Fruit fly (Drosophila melanogaster): ENCODE measurements around the gene Dhc62B.

The Dhc62B gene

dm6 chr3L:1745432-1745831 lies 26.1 kb downstream of the Dhc62B start:
- TF ChIP-seq pan (optimal IDR thresholded peaks at IDR 0.05) (no peak), Dll (optimal IDR thresholded peaks at IDR 0.05) (no peak), CG8478 (optimal IDR thresholded peaks at IDR 0.05) (no peak), psq (optimal IDR thresholded peaks at IDR 0.05) (no peak), usp (GFP tag; optimal IDR thresholded peaks at IDR 0.05) (no peak), EcR (GFP tag; optimal IDR thresholded peaks at IDR 0.05) (no peak)

dm6 chr3L:1742552-1743097 lies 28.9 kb downstream of the Dhc62B start:
- TF ChIP-seq EcR (GFP tag; optimal IDR thresholded peaks at IDR 0.05) = no peak
- no peak for TF ChIP-seq usp (GFP tag; optimal IDR thresholded peaks at IDR 0.05)
- TF ChIP-seq pan (optimal IDR thresholded peaks at IDR 0.05) = no peak
- no peak for TF ChIP-seq psq (optimal IDR thresholded peaks at IDR 0.05)
- no peak for TF ChIP-seq CG8478 (optimal IDR thresholded peaks at IDR 0.05)
- no peak for TF ChIP-seq Dll (optimal IDR thresholded peaks at IDR 0.05)

DNA sequence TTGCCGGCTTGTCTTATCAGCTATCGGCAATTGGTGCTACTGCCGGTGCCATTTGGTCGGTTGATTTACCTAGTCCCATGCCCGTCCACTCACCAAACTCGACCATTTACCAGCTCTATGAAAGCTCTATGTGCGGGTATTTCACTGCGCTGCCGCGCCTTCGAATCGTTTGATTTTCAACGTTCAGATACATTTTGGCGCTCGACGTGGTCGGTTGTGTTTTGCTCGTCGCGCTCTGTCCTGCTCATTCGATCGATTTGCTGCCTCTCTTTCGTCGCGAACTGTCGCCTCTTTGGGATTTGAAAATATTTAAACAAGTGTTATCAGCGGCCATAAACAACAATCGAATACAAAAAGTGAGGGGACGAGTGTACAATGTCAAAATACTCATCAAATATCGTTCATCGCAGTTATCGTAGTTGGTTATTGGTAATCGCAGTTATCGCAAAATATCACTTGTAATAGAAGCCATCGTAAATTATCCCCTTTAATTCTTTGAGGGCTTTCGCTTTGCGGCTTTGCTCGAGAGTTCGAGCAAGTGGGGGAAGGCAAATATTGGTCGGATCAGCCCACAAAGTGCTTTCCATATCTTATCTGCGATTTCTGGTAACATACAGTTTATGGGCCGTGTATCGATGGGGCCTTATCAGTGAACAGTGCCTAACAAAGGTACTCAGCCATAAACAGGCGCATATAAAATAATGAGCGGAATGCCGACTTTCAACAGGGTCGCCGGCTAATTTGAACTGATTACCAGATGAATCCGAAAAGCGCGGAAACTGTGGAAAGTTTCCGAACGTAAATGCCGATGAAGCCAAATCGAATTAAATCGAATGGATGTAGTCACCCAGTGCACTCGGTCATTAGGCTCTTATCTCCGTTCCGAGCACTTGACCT lies 29.7 kb downstream of the Dhc62B start:
- TF ChIP-seq CG8478 (optimal IDR thresholded peaks at IDR 0.05) = no peak
- TF ChIP-seq pan (optimal IDR thresholded peaks at IDR 0.05) = no peak
- no peak for TF ChIP-seq EcR (GFP tag; optimal IDR thresholded peaks at IDR 0.05)
- no peak for TF ChIP-seq psq (optimal IDR thresholded peaks at IDR 0.05)
- TF ChIP-seq Dll (optimal IDR thresholded peaks at IDR 0.05) = no peak
- no peak for TF ChIP-seq usp (GFP tag; optimal IDR thresholded peaks at IDR 0.05)

DNA sequence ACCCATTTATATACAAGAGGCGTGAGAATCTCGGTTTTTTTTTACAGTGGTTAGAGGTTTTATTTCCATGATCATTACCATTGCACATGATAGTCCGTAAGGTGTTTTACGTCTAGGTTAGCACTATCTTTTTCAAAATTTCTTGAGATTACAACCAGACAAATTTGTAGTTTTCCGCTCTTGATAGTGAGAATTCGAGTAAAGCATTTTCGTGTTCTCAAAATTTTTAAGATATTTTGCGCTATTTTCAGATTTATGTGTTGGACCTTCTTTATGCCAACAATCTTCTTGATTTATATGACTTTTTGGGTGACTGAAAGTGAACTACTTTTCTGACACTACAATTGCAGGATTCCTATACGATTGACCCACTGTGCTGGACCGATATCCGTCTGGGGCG lies 30.5 kb downstream of the Dhc62B start:
- TF ChIP-seq CG8478 (optimal IDR thresholded peaks at IDR 0.05) (no peak), usp (GFP tag; optimal IDR thresholded peaks at IDR 0.05) (no peak)

DNA sequence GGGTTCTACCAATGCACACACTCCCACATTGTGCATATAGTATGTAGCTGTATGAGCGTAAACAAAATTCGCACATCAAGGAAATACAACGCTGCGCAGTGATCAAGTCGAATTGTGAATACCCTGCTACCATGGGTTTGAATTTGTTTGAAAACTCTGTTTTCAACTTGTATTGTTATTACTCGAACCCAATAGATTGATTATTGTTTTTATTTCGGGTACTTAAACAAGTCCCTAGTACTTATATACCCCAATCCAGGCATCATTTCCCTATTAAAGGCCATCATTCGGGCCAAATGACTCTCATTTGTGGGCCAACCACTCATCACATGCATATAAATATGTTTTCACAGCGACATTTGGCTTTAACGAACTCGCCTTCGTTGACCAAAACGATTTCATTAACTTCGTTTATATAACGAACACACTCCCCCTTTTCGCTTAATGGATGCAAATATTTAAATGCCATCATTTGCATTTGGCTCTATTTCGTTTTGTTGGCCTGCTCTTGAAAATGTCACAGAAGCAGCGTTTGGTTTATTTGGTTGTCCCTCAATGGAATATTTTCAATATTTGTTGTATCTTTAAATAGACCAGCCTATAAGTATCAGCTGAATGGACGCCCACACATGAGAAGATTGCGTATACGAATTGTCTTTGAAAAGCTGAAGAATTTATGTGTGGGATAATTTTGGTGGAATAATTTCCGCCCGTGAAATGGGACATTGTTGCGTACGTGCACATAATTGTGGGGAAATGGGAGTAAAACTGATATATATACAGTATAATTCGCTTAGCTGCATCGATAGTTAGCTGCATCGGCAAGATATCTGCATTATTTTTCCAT lies 31.2 kb downstream of the Dhc62B start:
- TF ChIP-seq pan (optimal IDR thresholded peaks at IDR 0.05) (no peak), Dll (optimal IDR thresholded peaks at IDR 0.05) (no peak), EcR (GFP tag; optimal IDR thresholded peaks at IDR 0.05) (no peak), usp (GFP tag; optimal IDR thresholded peaks at IDR 0.05) (no peak), psq (optimal IDR thresholded peaks at IDR 0.05) (no peak), CG8478 (optimal IDR thresholded peaks at IDR 0.05) (no peak)

dm6 chr3L:1739522-1740128 lies 31.9 kb downstream of the Dhc62B start:
- TF ChIP-seq EcR (GFP tag; optimal IDR thresholded peaks at IDR 0.05) (no peak), Dll (optimal IDR thresholded peaks at IDR 0.05) (no peak), pan (optimal IDR thresholded peaks at IDR 0.05) (no peak), psq (optimal IDR thresholded peaks at IDR 0.05) (no peak), usp (GFP tag; optimal IDR thresholded peaks at IDR 0.05) (no peak), CG8478 (optimal IDR thresholded peaks at IDR 0.05) (no peak)

- TF ChIP-seq pan (optimal IDR thresholded peaks at IDR 0.05) (no peak), psq (optimal IDR thresholded peaks at IDR 0.05) (no peak), usp (GFP tag; optimal IDR thresholded peaks at IDR 0.05) (no peak), Dll (optimal IDR thresholded peaks at IDR 0.05) (no peak), EcR (GFP tag; optimal IDR thresholded peaks at IDR 0.05) (no peak), CG8478 (optimal IDR thresholded peaks at IDR 0.05) (no peak)
Measured at dm6 chr3L:1738375-1739328, 32.9 kb downstream of the Dhc62B start, which contains the start of gene Gk2. TSS of gene Gk2 (plus strand) at chr3L:1738407.

DNA sequence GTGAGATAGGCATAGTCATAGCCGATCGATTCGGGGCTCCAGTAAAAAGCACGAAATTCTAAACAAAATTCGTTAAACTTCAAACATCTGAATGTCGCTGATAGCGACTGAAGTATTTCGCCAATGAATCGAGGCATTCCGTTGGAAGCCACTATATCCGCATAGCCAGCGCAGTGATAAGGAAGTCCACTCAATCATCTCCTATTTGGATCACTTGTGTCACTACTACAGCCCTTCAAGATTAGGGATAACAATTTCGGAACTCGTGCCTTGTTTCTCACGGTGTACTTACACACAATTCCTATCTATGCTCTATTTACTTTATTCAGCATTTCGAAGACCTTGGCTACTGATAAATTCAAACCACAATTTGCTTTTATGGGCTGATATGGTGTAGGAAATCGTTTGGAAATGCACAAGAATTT lies 33.6 kb downstream of the Dhc62B start, which contains the start of gene PIG-Wb:
PIG-Wb (minus strand) TSS at position 209 of the 425 bp plus-strand sequence.
- no peak for TF ChIP-seq psq (optimal IDR thresholded peaks at IDR 0.05)
- TF ChIP-seq CG8478 (optimal IDR thresholded peaks at IDR 0.05) = no peak
- no peak for TF ChIP-seq usp (GFP tag; optimal IDR thresholded peaks at IDR 0.05)

DNA sequence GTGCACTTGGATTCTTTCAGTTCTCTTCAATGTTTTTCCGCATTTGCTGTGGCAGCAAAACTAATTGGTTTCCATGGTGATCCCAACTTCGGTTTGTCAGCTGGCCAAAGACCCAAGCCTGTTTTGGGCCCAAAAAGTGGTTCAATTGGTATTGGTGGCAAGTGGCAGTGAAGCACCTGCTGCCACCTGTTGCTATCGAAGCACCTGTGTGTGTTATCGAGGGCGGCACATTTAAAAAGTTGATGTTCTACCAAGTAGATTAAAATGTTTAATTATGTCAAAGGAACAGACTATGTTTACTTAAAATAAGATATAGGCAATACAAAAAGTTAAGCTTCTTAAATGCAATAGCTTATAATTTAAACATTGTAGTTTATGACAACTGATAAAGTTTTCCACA lies 36.0 kb downstream of the Dhc62B start, which contains the start of gene Oseg4:
Oseg4 (minus strand) TSS at position 165 of the 400 bp plus-strand sequence.
- TF ChIP-seq psq (optimal IDR thresholded peaks at IDR 0.05) = no peak
- no peak for TF ChIP-seq Dll (optimal IDR thresholded peaks at IDR 0.05)
- TF ChIP-seq usp (GFP tag; optimal IDR thresholded peaks at IDR 0.05) = no peak
- TF ChIP-seq CG8478 (optimal IDR thresholded peaks at IDR 0.05) = no peak
- no peak for TF ChIP-seq pan (optimal IDR thresholded peaks at IDR 0.05)
- TF ChIP-seq EcR (GFP tag; optimal IDR thresholded peaks at IDR 0.05) = no peak

DNA sequence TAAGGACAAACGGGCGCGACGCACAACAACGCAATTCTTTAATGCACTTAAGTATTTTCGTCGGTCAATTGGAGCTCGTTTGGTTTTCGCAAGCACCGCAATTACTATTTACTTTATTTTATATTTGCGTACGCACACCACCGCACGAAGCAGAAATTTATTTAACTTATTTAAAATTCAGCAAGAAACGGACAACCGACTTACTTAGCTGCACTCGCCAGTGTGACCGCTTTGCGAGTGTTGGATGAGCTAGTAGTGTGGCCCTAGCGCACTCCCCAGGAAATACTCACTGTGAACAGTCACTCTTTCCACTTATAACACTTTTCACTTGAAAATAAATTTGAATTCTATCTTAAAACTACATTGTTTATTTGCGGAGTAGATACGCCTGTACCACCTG lies 40.7 kb downstream of the Dhc62B start, which contains the start of gene drpr:
drpr (minus strand) TSS at position 235 of the 400 bp plus-strand sequence.
- TF ChIP-seq usp (GFP tag; optimal IDR thresholded peaks at IDR 0.05) (no peak), psq (optimal IDR thresholded peaks at IDR 0.05) (no peak), EcR (GFP tag; optimal IDR thresholded peaks at IDR 0.05) (no peak)

Measured in whole organism.